Fruit fly (Drosophila melanogaster): ENCODE data around the gene mura.

The mura gene

dm6 chr3R:9493627-9494626 lies 57.7 kb downstream of the mura start, which contains the start of gene CG16779:
TSS of gene CG16779 (minus strand) at chr3R:9493677.
- TF ChIP-seq CTCF (optimal IDR thresholded peaks at IDR 0.05) (no peak), CG8478 (optimal IDR thresholded peaks at IDR 0.05) (no peak)

dm6 chr3R:9492100-9492499 lies 59.5 kb downstream of the mura start:
- TF ChIP-seq CTCF (optimal IDR thresholded peaks at IDR 0.05), result no peak
- no peak for TF ChIP-seq CG8478 (optimal IDR thresholded peaks at IDR 0.05)

dm6 chr3R:9491065-9491567 lies 60.5 kb downstream of the mura start:
- TF ChIP-seq CG8478 (optimal IDR thresholded peaks at IDR 0.05) (no peak), CTCF (optimal IDR thresholded peaks at IDR 0.05) (no peak)

dm6 chr3R:9488493-9488892 lies 63.1 kb downstream of the mura start:
- TF ChIP-seq CTCF (optimal IDR thresholded peaks at IDR 0.05) (no peak), CG8478 (optimal IDR thresholded peaks at IDR 0.05) (no peak)

dm6 chr3R:9487961-9488360 lies 63.6 kb downstream of the mura start:
- TF ChIP-seq CG8478 (optimal IDR thresholded peaks at IDR 0.05), result no peak
- TF ChIP-seq CTCF (optimal IDR thresholded peaks at IDR 0.05), result no peak

- no peak for TF ChIP-seq CTCF (optimal IDR thresholded peaks at IDR 0.05)
- no peak for TF ChIP-seq CG8478 (optimal IDR thresholded peaks at IDR 0.05)
Observed at dm6 chr3R:9487561-9487960, 64.0 kb downstream of the mura start.
